Fruit fly (Drosophila melanogaster) whole organism, prepupa: ENCODE measurements around the gene Osi21.

ENCODE experiments used
- Blimp-1 ChIP-seq: fragments of 200-800 bp; sonication (Bioruptor generic); optimal IDR thresholded peaks from 3 replicates; lab custom pipeline; 2017; ENCODE audit warnings: missing biosample characterization, missing genetic modification characterization, mild to moderate bottlenecking, moderate library complexity, missing genetic modification reagents
- CG10631 ChIP-seq: fragments of 200-800 bp; sonication (Bioruptor generic); optimal IDR thresholded peaks from 2 replicates; lab custom pipeline; 2016; ENCODE audit warnings: missing biosample characterization, missing genetic modification characterization
- CG10669 ChIP-seq: fragments of 200-800 bp; sonication (Bioruptor generic); optimal IDR thresholded peaks from 3 replicates; lab custom pipeline; 2018; ENCODE audit warnings: missing biosample characterization, mild to moderate bottlenecking, missing genetic modification characterization, moderate library complexity
- CG11294 ChIP-seq: fragments of 200-800 bp; sonication (Bioruptor generic); IDR thresholded peaks from 2 replicates; pipeline ENCODE4 v1.3.6; 2022; ENCODE audit warnings: missing biosample characterization, missing genetic modification characterization
- CG11762 ChIP-seq: fragments of 200-800 bp; sonication (Bioruptor generic); optimal IDR thresholded peaks from 3 replicates; lab custom pipeline; 2016; ENCODE audit warnings: missing biosample characterization, missing genetic modification characterization; ENCODE audit not compliant: insufficient read depth
- CG1621 ChIP-seq: fragments of 200-800 bp; sonication (Bioruptor generic); optimal IDR thresholded peaks from 3 replicates; lab custom pipeline; 2018; ENCODE audit warnings: missing biosample characterization, mild to moderate bottlenecking, missing genetic modification characterization
- CG16779 ChIP-seq: fragments of 200-800 bp; sonication (Bioruptor generic); optimal IDR thresholded peaks from 3 replicates; lab custom pipeline; 2017; ENCODE audit warnings: missing biosample characterization, mild to moderate bottlenecking, missing genetic modification characterization
- CG3032 ChIP-seq: fragments of 200-800 bp; optimal IDR thresholded peaks from 2 replicates; lab custom pipeline; 2019; ENCODE audit warnings: missing biosample characterization, mild to moderate bottlenecking, missing genetic modification characterization, moderate library complexity
- CG32006 ChIP-seq: fragments of 200-800 bp; sonication (Bioruptor generic); optimal IDR thresholded peaks from 3 replicates; lab custom pipeline; 2017; ENCODE audit warnings: missing biosample characterization, mild to moderate bottlenecking, missing genetic modification characterization
- CG34406 ChIP-seq: fragments of 200-800 bp; sonication (Bioruptor generic); optimal IDR thresholded peaks from 3 replicates; lab custom pipeline; 2016; ENCODE audit warnings: missing biosample characterization, missing genetic modification characterization
- CG3919 ChIP-seq: fragments of 200-800 bp; sonication (Bioruptor generic); optimal IDR thresholded peaks from 3 replicates; lab custom pipeline; 2016; ENCODE audit warnings: missing biosample characterization, missing genetic modification characterization
- CG4318 ChIP-seq: fragments of 200-800 bp; sonication (Bioruptor generic); optimal IDR thresholded peaks from 3 replicates; lab custom pipeline; 2017; ENCODE audit warnings: missing biosample characterization, mild to moderate bottlenecking, missing genetic modification characterization
- CG6163 ChIP-seq: fragments of 200-800 bp; sonication (Bioruptor generic); IDR thresholded peaks from 3 replicates; pipeline ENCODE4 v1.3.6; 2022; ENCODE audit warnings: missing biosample characterization, missing genetic modification characterization
- CG6276 ChIP-seq: fragments of 200-800 bp; sonication (Bioruptor generic); optimal IDR thresholded peaks from 2 replicates; lab custom pipeline; 2017; ENCODE audit warnings: missing biosample characterization, mild to moderate bottlenecking, missing genetic modification characterization
- CG6854 ChIP-seq: fragments of 200-800 bp; sonication (Bioruptor generic); optimal IDR thresholded peaks from 2 replicates; lab custom pipeline; 2017; ENCODE audit warnings: missing biosample characterization, mild to moderate bottlenecking, missing genetic modification characterization
- CG7368 ChIP-seq: fragments of 200-800 bp; sonication (Bioruptor generic); optimal IDR thresholded peaks from 3 replicates; lab custom pipeline; 2016; ENCODE audit warnings: missing biosample characterization, missing genetic modification characterization
- CG8119 ChIP-seq: fragments of 200-800 bp; sonication (Bioruptor generic); IDR thresholded peaks from 3 replicates; pipeline ENCODE4 v1.3.6; 2022; ENCODE audit warnings: missing biosample characterization, missing genetic modification characterization
- CG8319 ChIP-seq: fragments of 200-800 bp; sonication (Bioruptor generic); optimal IDR thresholded peaks from 3 replicates; lab custom pipeline; 2016; ENCODE audit warnings: missing biosample characterization, missing genetic modification characterization
- CG8632 ChIP-seq: fragments of 200-800 bp; sonication (Bioruptor generic); optimal IDR thresholded peaks from 3 replicates; lab custom pipeline; 2016; ENCODE audit warnings: missing biosample characterization, missing genetic modification characterization
- CG9139 ChIP-seq: fragments of 200-800 bp; sonication (Bioruptor generic); optimal IDR thresholded peaks from 3 replicates; lab custom pipeline; 2017; ENCODE audit warnings: missing biosample characterization, mild to moderate bottlenecking, missing genetic modification characterization
- Eip75B ChIP-seq: fragments of 200-800 bp; sonication (Bioruptor generic); optimal IDR thresholded peaks from 3 replicates; lab custom pipeline; 2016; ENCODE audit warnings: missing biosample characterization, missing genetic modification characterization
- Eip78C ChIP-seq: fragments of 200-800 bp; sonication (Bioruptor generic); peaks from one replicate; lab custom pipeline; 2016; ENCODE audit warnings: missing biosample characterization, missing genetic modification characterization
- Eip93F ChIP-seq: fragments of 200-800 bp; sonication (Bioruptor generic); optimal IDR thresholded peaks from 2 replicates; lab custom pipeline; 2016; ENCODE audit warnings: missing biosample characterization, mild to moderate bottlenecking, missing genetic modification characterization
- Ets21C ChIP-seq: fragments of 200-800 bp; sonication (Bioruptor generic); optimal IDR thresholded peaks from 3 replicates; lab custom pipeline; 2016; ENCODE audit warnings: missing biosample characterization, missing genetic modification characterization
- Gug ChIP-seq: fragments of 200-800 bp; sonication (Bioruptor generic); IDR thresholded peaks from 2 replicates; pipeline ENCODE4 v1.3.6; 2022; ENCODE audit warnings: missing biosample characterization, missing genetic modification characterization
- Hr38 ChIP-seq: sonication (Bioruptor generic); optimal IDR thresholded peaks from 2 replicates; lab custom pipeline; 2016; ENCODE audit warnings: missing biosample characterization, missing genetic modification characterization
- Hr39 ChIP-seq: fragments of 200-800 bp; sonication (Bioruptor generic); optimal IDR thresholded peaks from 2 replicates; lab custom pipeline; 2016; ENCODE audit warnings: missing biosample characterization, missing genetic modification characterization
- Hr4 ChIP-seq: fragments of 200-800 bp; sonication (Bioruptor generic); optimal IDR thresholded peaks from 3 replicates; lab custom pipeline; 2016; ENCODE audit warnings: missing biosample characterization, missing genetic modification characterization
- Met ChIP-seq: fragments of 200-800 bp; sonication (Bioruptor generic); optimal IDR thresholded peaks from 3 replicates; lab custom pipeline; 2016; ENCODE audit warnings: missing biosample characterization, missing genetic modification characterization
- OdsH ChIP-seq: fragments of 200-800 bp; sonication (Bioruptor generic); optimal IDR thresholded peaks from 3 replicates; lab custom pipeline; 2016; ENCODE audit warnings: missing biosample characterization, missing genetic modification characterization
- Smox ChIP-seq: fragments of 200-800 bp; sonication (Bioruptor generic); optimal IDR thresholded peaks from 3 replicates; lab custom pipeline; 2016; ENCODE audit warnings: missing biosample characterization, missing genetic modification characterization
- Sox102F ChIP-seq: fragments of 200-800 bp; sonication (Bioruptor generic); optimal IDR thresholded peaks from 2 replicates; lab custom pipeline; 2016; ENCODE audit warnings: missing biosample characterization, mild to moderate bottlenecking, missing genetic modification characterization
- Sox15 ChIP-seq: fragments of 200-800 bp; sonication (Bioruptor generic); optimal IDR thresholded peaks from 3 replicates; lab custom pipeline; 2016; ENCODE audit warnings: missing biosample characterization, missing genetic modification characterization
- achi ChIP-seq: fragments of 200-800 bp; sonication (Bioruptor generic); optimal IDR thresholded peaks from 3 replicates; lab custom pipeline; 2016; ENCODE audit warnings: missing biosample characterization, missing genetic modification characterization
- acj6 ChIP-seq: fragments of 200-800 bp; sonication (Bioruptor generic); optimal IDR thresholded peaks from 3 replicates; lab custom pipeline; 2016; ENCODE audit warnings: missing biosample characterization, missing genetic modification characterization
- cyc ChIP-seq: fragments of 200-800 bp; sonication (Bioruptor generic); optimal IDR thresholded peaks from 3 replicates; lab custom pipeline; 2016; ENCODE audit warnings: missing biosample characterization, missing genetic modification characterization
- dac ChIP-seq: fragments of 200-800 bp; sonication (Bioruptor generic); optimal IDR thresholded peaks from 2 replicates; lab custom pipeline; 2017; ENCODE audit warnings: missing biosample characterization, mild to moderate bottlenecking, missing genetic modification characterization
- dsx ChIP-seq: fragments of 200-800 bp; optimal IDR thresholded peaks from 3 replicates; lab custom pipeline; 2019; ENCODE audit warnings: missing biosample characterization, mild to moderate bottlenecking, missing genetic modification characterization, moderate library complexity; ENCODE audit not compliant: poor library complexity, severe bottlenecking
- eg ChIP-seq: fragments of 200-800 bp; sonication (Bioruptor generic); IDR thresholded peaks from 3 replicates; pipeline ENCODE4 v1.3.6; 2022; ENCODE audit warnings: missing biosample characterization, missing genetic modification characterization
- esn ChIP-seq: fragments of 200-800 bp; sonication (Bioruptor generic); optimal IDR thresholded peaks from 2 replicates; lab custom pipeline; 2016; ENCODE audit warnings: missing biosample characterization, mild to moderate bottlenecking, missing genetic modification characterization, moderate library complexity
- fd59A ChIP-seq: fragments of 200-800 bp; sonication (Bioruptor generic); optimal IDR thresholded peaks from 2 replicates; lab custom pipeline; 2017; ENCODE audit warnings: missing biosample characterization, mild to moderate bottlenecking, missing genetic modification characterization, missing genetic modification reagents
- fd85E ChIP-seq: fragments of 200-800 bp; sonication (Bioruptor generic); optimal IDR thresholded peaks from 3 replicates; lab custom pipeline; 2016; ENCODE audit warnings: missing biosample characterization, missing genetic modification characterization
- fkh ChIP-seq: fragments of 200-800 bp; sonication (Bioruptor generic); optimal IDR thresholded peaks from 3 replicates; lab custom pipeline; 2017; ENCODE audit warnings: missing biosample characterization, mild to moderate bottlenecking, missing genetic modification characterization, moderate library complexity
- lz ChIP-seq: fragments of 200-800 bp; sonication (Bioruptor generic); optimal IDR thresholded peaks from 3 replicates; lab custom pipeline; 2016; ENCODE audit warnings: missing biosample characterization, missing genetic modification characterization
- net ChIP-seq: fragments of 200-800 bp; sonication (Bioruptor generic); optimal IDR thresholded peaks from 3 replicates; lab custom pipeline; 2016; ENCODE audit warnings: missing biosample characterization, missing genetic modification characterization
- pdm3 ChIP-seq: fragments of 200-800 bp; sonication (Bioruptor generic); optimal IDR thresholded peaks from 3 replicates; lab custom pipeline; 2016; ENCODE audit warnings: missing biosample characterization, missing genetic modification characterization
- spab ChIP-seq: fragments of 200-800 bp; sonication (Bioruptor generic); optimal IDR thresholded peaks from 2 replicates; lab custom pipeline; 2017; ENCODE audit warnings: missing biosample characterization, mild to moderate bottlenecking, missing genetic modification characterization, missing genetic modification reagents
- ss ChIP-seq, 2 experiments: fragments of 200-800 bp; sonication (Bioruptor generic); optimal IDR thresholded peaks; 2 replicates in 1 of 2; 3 replicates in 1 of 2; lab custom pipeline; 2017 to 2018; ENCODE audit warnings: mild to moderate bottlenecking in 2 of 2, missing biosample characterization in 2 of 2, missing genetic modification characterization in 2 of 2, moderate library complexity in 1 of 2
- svp ChIP-seq: fragments of 200-800 bp; sonication (Bioruptor generic); peaks from one replicate; lab custom pipeline; 2016; ENCODE audit warnings: missing biosample characterization, missing genetic modification characterization
- topi ChIP-seq: fragments of 200-800 bp; sonication (Bioruptor generic); optimal IDR thresholded peaks from 3 replicates; lab custom pipeline; 2016; ENCODE audit warnings: missing biosample characterization, missing genetic modification characterization
- vri ChIP-seq: fragments of 200-800 bp; sonication (Bioruptor generic); optimal IDR thresholded peaks from 3 replicates; lab custom pipeline; 2016; ENCODE audit warnings: missing biosample characterization, mild to moderate bottlenecking, missing genetic modification characterization

The Osi21 gene

DNA sequence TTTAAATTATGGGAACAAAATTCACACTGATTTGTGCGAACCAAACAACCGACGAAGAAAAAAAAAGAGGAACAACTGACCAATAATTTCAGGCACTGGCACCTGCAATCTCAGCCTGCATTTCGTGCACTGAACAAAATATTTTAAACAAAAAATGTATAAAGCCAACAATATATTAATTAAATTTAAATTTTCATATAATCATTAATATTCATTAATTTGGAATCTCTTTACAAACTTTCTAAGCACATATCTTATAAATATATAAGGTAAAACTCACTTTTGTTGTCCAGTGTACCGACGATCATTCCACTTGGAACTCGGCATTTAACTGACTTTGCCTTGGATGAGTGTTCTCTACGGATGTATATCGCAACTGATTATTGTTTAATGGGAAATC lies 36.6 kb upstream of the Osi21 start (continued):
- TF ChIP-seq fd85E (GFP tag; lab: Kevin White, UChicago): no peak

- TF ChIP-seq svp (GFP tag; lab: Kevin White, UChicago) (peak; percentile 41), CG8319 (GFP tag; lab: Kevin White, UChicago) (no peak), CG8632 (GFP tag; lab: Kevin White, UChicago) (no peak), fd59A (GFP tag; lab: Kevin White, UChicago) (no peak), Gug (no peak), CG6854 (GFP tag; lab: Kevin White, UChicago) (no peak), Met (no peak), CG3032 (tag; lab: Kevin White, UChicago) (no peak), Hr39 (no peak), CG8119 (GFP tag; lab: Robert Waterston, UW) (peak; percentile 53; the same call in 2 of the 3 replicates), vri (GFP tag; lab: Kevin White, UChicago) (no peak), fd85E (GFP tag; lab: Kevin White, UChicago) (no peak), CG4318 (GFP tag; lab: Kevin White, UChicago) (peak; percentile 21), CG11294 (no peak), CG10631 (GFP tag; lab: Kevin White, UChicago) (no peak), Ets21C (no peak), net (GFP tag; lab: Kevin White, UChicago) (peak; percentile 6), cyc (GFP tag; lab: Kevin White, UChicago) (no peak), Eip78C (GFP tag; lab: Kevin White, UChicago) (peak; percentile 23), esn (GFP tag; lab: Kevin White, UChicago) (no peak), achi (GFP tag; lab: Kevin White, UChicago) (no peak), acj6 (no peak), spab (GFP tag; lab: Kevin White, UChicago) (no peak), Sox102F (GFP tag; lab: Kevin White, UChicago) (no peak), fkh (GFP tag; lab: Kevin White, UChicago) (no peak), Eip93F (GFP tag; lab: Kevin White, UChicago) (no peak), CG3919 (GFP tag; lab: Kevin White, UChicago) (no peak), Hr38 (GFP tag; lab: Kevin White, UChicago) (no peak), dac (GFP tag; lab: Kevin White, UChicago) (no peak), Eip75B (GFP tag; lab: Kevin White, UChicago) (no peak), CG11762 (GFP tag; lab: Kevin White, UChicago) (no peak), dsx (no peak), OdsH (no peak), eg (GFP tag; lab: Robert Waterston, UW) (no peak), lz (no peak), Smox (GFP tag; lab: Kevin White, UChicago) (no peak), CG9139 (GFP tag; lab: Kevin White, UChicago) (no peak), ss (GFP tag; optimal IDR thresholded peaks at IDR 0.05; lab: Kevin White, UChicago) (no peak), CG16779 (no peak), CG32006 (peak; percentile 63), Blimp-1 (GFP tag; lab: Kevin White, UChicago) (no peak), CG6163 (no peak), CG7368 (GFP tag; lab: Kevin White, UChicago) (no peak), pdm3 (GFP tag; lab: Kevin White, UChicago) (no peak), CG6276 (GFP tag; lab: Kevin White, UChicago) (no peak), Hr4 (GFP tag; lab: Kevin White, UChicago) (peak; percentile 30), Sox15 (GFP tag; lab: Kevin White, UChicago) (no peak), CG34406 (GFP tag; lab: Kevin White, UChicago) (no peak), topi (GFP tag; lab: Kevin White, UChicago) (no peak), CG1621 (tag; lab: Kevin White, UChicago) (no peak), CG10669 (GFP tag; lab: Kevin White, UChicago) (no peak)
Measured at dm6 chr2L:11319221-11319620, 33.7 kb upstream of the Osi21 start.
